Worm (Caenorhabditis elegans) whole organism, late embryonic: ENCODE data around the gene ulp-2.

ENCODE experiments used
- ama-1 ChIP-seq: fragments of 150-350 bp; optimal IDR thresholded peaks from 2 replicates; lab custom pipeline; 2014
- elt-2 ChIP-seq: sonication (generic microtip); optimal IDR thresholded peaks from 2 replicates; lab custom pipeline; 2016; ENCODE audit warnings: missing genetic modification reagents, missing genetic modification characterization, missing compliant biosample characterization
- eyg-1 ChIP-seq: sonication (generic microtip); optimal IDR thresholded peaks from 2 replicates; lab custom pipeline; 2016; ENCODE audit warnings: missing genotype, missing genetic modification characterization, missing compliant biosample characterization
- fkh-10 ChIP-seq: fragments of 150-350 bp; optimal IDR thresholded peaks from 2 replicates; lab custom pipeline; 2014; ENCODE audit warnings: missing biosample characterization, missing genetic modification reagents, missing genetic modification characterization
- hlh-13 ChIP-seq: fragments of 200-800 bp; sonication (Bioruptor generic); optimal IDR thresholded peaks from 2 replicates; lab custom pipeline; 2018; ENCODE audit warnings: mild to moderate bottlenecking, missing genetic modification characterization, missing compliant biosample characterization
- nhr-11 ChIP-seq: fragments of 150-350 bp; optimal IDR thresholded peaks from 2 replicates; lab custom pipeline; 2014; ENCODE audit warnings: missing biosample characterization, missing genetic modification characterization
- nhr-232 ChIP-seq: sonication (generic microtip); optimal IDR thresholded peaks from 2 replicates; lab custom pipeline; 2016; ENCODE audit warnings: missing genetic modification characterization, missing compliant biosample characterization
- pha-4 ChIP-seq: fragments of 150-350 bp; optimal IDR thresholded peaks from 2 replicates; lab custom pipeline; 2018; ENCODE audit warnings: missing biosample characterization, missing genetic modification reagents, missing genetic modification characterization
- ref-2 ChIP-seq: sonication (generic microtip); optimal IDR thresholded peaks from 2 replicates; lab custom pipeline; 2016; ENCODE audit warnings: missing genetic modification characterization, missing compliant biosample characterization
- rnt-1 ChIP-seq: sonication (generic microtip); optimal IDR thresholded peaks from 2 replicates; lab custom pipeline; 2016; ENCODE audit warnings: missing genetic modification characterization, missing compliant biosample characterization
- tbx-7 ChIP-seq: sonication (generic microtip); optimal IDR thresholded peaks from 2 replicates; lab custom pipeline; 2016; ENCODE audit warnings: missing genotype, missing genetic modification characterization, missing compliant biosample characterization

DNA sequence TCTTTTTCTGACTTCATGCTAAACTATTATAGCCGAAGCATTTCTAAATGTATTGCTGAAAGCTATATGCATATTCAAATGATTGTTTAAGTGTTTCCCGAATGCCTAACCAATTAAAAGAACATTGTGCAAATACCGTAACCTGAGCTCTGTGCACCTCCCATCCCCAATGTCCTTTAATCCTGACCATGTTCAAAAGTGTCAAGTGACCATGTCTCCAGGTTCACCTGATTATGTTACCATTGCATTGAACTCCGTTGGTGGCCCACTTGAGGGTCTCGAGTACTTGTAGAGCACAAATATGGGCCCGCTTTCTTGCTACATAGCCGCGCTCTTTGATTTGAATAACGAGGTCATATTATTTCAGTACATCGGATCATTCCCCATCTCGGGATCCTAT is 15.6 kb upstream of the ulp-2 start:
- TF ChIP-seq pha-4 (tag; lab: Kevin White, UChicago), result no peak
- no peak for TF ChIP-seq fkh-10 (GFP tag; lab: Kevin White, UChicago)
- TF ChIP-seq nhr-11 (tag; lab: Kevin White, UChicago), result no peak
- TF ChIP-seq ama-1 (lab: Kevin White, UChicago), result no peak
- TF ChIP-seq eyg-1, result no peak
- no peak for TF ChIP-seq ref-2 (tag; lab: Kevin White, UChicago)
- no peak for TF ChIP-seq rnt-1 (tag; lab: Kevin White, UChicago)
- TF ChIP-seq elt-2, result no peak
- no peak for TF ChIP-seq nhr-232 (tag; lab: Kevin White, UChicago)
- no peak for TF ChIP-seq tbx-7 (tag; lab: Kevin White, UChicago)
- no peak for TF ChIP-seq hlh-13 (GFP tag; lab: Kevin White, UChicago)
